Worm (Caenorhabditis elegans) whole organism, L3 larva: ENCODE data around the gene tif-1A.

Experiments
- R02D3.7 ChIP-seq: fragments of 150-350 bp; optimal IDR thresholded peaks from 2 replicates; lab custom pipeline; 2014; ENCODE audit warnings: missing biosample characterization, missing genetic modification characterization
- ceh-16 ChIP-seq: sonication (generic microtip); optimal IDR thresholded peaks from 2 replicates; lab custom pipeline; 2017; ENCODE audit warnings: missing biosample characterization, missing genetic modification characterization
- ceh-28 ChIP-seq: fragments of 150-350 bp; optimal IDR thresholded peaks from 2 replicates; lab custom pipeline; 2014; ENCODE audit warnings: missing biosample characterization, missing genetic modification reagents, missing genetic modification characterization
- pha-4 ChIP-seq: fragments of 150-350 bp; optimal IDR thresholded peaks from 2 replicates; lab custom pipeline; 2014; ENCODE audit warnings: missing biosample characterization, missing genetic modification reagents, missing genetic modification characterization

DNA sequence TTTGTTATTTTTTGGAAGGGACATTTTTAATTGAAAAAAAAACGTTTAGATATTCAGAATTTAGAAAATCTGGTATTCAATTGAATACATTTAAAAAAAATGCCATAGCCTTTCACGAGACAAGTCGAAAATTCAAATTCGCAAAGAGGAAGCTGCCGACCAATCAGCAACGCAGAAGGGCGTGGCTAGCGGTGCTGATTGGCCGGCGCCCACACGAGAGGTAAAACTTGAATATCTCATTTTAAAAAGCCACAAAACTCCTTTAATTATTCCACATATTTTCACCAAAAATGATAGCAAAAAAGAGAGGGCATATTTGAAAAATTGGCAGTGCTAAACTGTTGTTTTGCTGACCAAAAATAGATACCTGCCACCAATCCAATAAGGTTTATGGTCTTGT is 29.4 kb downstream of the tif-1A start:
- TF ChIP-seq pha-4 (tag; lab: Kevin White, UChicago) (no peak), R02D3.7 (tag; lab: Kevin White, UChicago) (no peak), ceh-16 (no peak), ceh-28 (tag; lab: Kevin White, UChicago) (no peak)
